Fruit fly (Drosophila melanogaster) whole organism, embryonic: ENCODE results near the gene Baldspot.
A peak's percentile ranks its signal among the peaks of the same experiment; 100 is the strongest.

Experiments used
- Aef1 ChIP-seq: fragments of 200-800 bp; sonication (Bioruptor generic); IDR thresholded peaks from 3 replicates; pipeline ENCODE4 v1.3.6; 2022; ENCODE audit warnings: missing biosample characterization, missing genetic modification characterization
- CG10979 ChIP-seq: fragments of 200-800 bp; sonication (Bioruptor generic); optimal IDR thresholded peaks from 2 replicates; lab custom pipeline; 2018; ENCODE audit warnings: missing biosample characterization, mild to moderate bottlenecking, missing genetic modification characterization, moderate library complexity
- CG11695 ChIP-seq: fragments of 200-800 bp; sonication (Bioruptor generic); IDR thresholded peaks from 3 replicates; pipeline ENCODE4 v1.3.6; 2022; ENCODE audit warnings: missing biosample characterization, missing genetic modification characterization
- CG1233 ChIP-seq: fragments of 200-800 bp; sonication (Bioruptor generic); optimal IDR thresholded peaks from 4 replicates; lab custom pipeline; 2018; ENCODE audit warnings: missing biosample characterization, mild to moderate bottlenecking, missing genetic modification characterization
- CG14441 ChIP-seq: fragments of 200-800 bp; sonication (Bioruptor generic); IDR thresholded peaks from 2 replicates; pipeline ENCODE4 v1.3.6; 2022; ENCODE audit warnings: missing biosample characterization, missing genetic modification characterization
- CG14965 ChIP-seq: fragments of 200-800 bp; sonication (Bioruptor generic); optimal IDR thresholded peaks from 2 replicates; lab custom pipeline; 2016; ENCODE audit warnings: missing biosample characterization, missing genetic modification characterization, borderline replicate concordance
- CG15514 ChIP-seq: fragments of 200-800 bp; sonication (Bioruptor generic); optimal IDR thresholded peaks from 3 replicates; lab custom pipeline; 2017; ENCODE audit warnings: missing biosample characterization, missing genetic modification characterization, mild to moderate bottlenecking, moderate library complexity, missing genetic modification reagents
- CG16779 ChIP-seq: fragments of 200-800 bp; sonication (Bioruptor generic); IDR thresholded peaks from 2 replicates; pipeline ENCODE4 v1.3.6; 2022; ENCODE audit warnings: missing biosample characterization, missing genetic modification characterization
- CG17361 ChIP-seq: fragments of 200-800 bp; sonication (Bioruptor generic); IDR thresholded peaks from 3 replicates; pipeline ENCODE4 v1.3.6; 2022; ENCODE audit warnings: missing biosample characterization, missing genetic modification characterization
- CG17385 ChIP-seq: fragments of 200-800 bp; sonication (Bioruptor generic); optimal IDR thresholded peaks from 3 replicates; lab custom pipeline; 2018; ENCODE audit warnings: missing biosample characterization, mild to moderate bottlenecking, missing genetic modification characterization
- CG18476 ChIP-seq: fragments of 200-800 bp; sonication (Bioruptor generic); optimal IDR thresholded peaks from 2 replicates; lab custom pipeline; 2016; ENCODE audit warnings: missing biosample characterization, mild to moderate bottlenecking, missing genetic modification characterization
- CG18599 ChIP-seq: fragments of 200-800 bp; sonication (Bioruptor generic); optimal IDR thresholded peaks from 3 replicates; lab custom pipeline; 2017; ENCODE audit warnings: missing biosample characterization, missing genetic modification characterization, mild to moderate bottlenecking, moderate library complexity, missing genetic modification reagents
- CG31365 ChIP-seq: fragments of 200-800 bp; sonication (Bioruptor generic); optimal IDR thresholded peaks from 2 replicates; lab custom pipeline; 2018; ENCODE audit warnings: missing biosample characterization, mild to moderate bottlenecking, missing genetic modification characterization
- CG6175 ChIP-seq: fragments of 200-800 bp; sonication (Bioruptor generic); IDR thresholded peaks from 3 replicates; pipeline ENCODE4 v1.3.6; 2022; ENCODE audit warnings: missing biosample characterization, missing genetic modification characterization
- CG7963 ChIP-seq: fragments of 200-800 bp; sonication (Bioruptor generic); IDR thresholded peaks from 3 replicates; pipeline ENCODE4 v1.3.6; 2022; ENCODE audit warnings: missing biosample characterization, missing genetic modification characterization; ENCODE audit not compliant: partially characterized antibody
- CG9727 ChIP-seq: fragments of 200-800 bp; sonication (Bioruptor generic); optimal IDR thresholded peaks from 3 replicates; lab custom pipeline; 2017; ENCODE audit warnings: missing biosample characterization, mild to moderate bottlenecking, missing genetic modification characterization
- CG9932 ChIP-seq: fragments of 200-800 bp; sonication (Bioruptor generic); IDR thresholded peaks from 2 replicates; pipeline ENCODE4 v1.3.6; 2022; ENCODE audit warnings: missing biosample characterization, missing genetic modification characterization
- E2f2 ChIP-seq: fragments of 200-800 bp; sonication (Bioruptor generic); IDR thresholded peaks from 2 replicates; pipeline ENCODE4 v1.3.6; 2022; ENCODE audit warnings: missing biosample characterization, missing genetic modification characterization
- HLH54F ChIP-seq: fragments of 200-800 bp; sonication (Bioruptor generic); optimal IDR thresholded peaks from 3 replicates; lab custom pipeline; 2016; ENCODE audit warnings: missing biosample characterization, missing genetic modification characterization
- Hmr ChIP-seq: fragments of 200-800 bp; sonication (Bioruptor generic); optimal IDR thresholded peaks from 3 replicates; lab custom pipeline; 2017; ENCODE audit warnings: mild to moderate bottlenecking, missing biosample characterization, missing genetic modification reagents, missing genetic modification characterization
- Jarid2 ChIP-seq: fragments of 200-800 bp; sonication (Bioruptor generic); optimal IDR thresholded peaks from 3 replicates; lab custom pipeline; 2017; ENCODE audit warnings: mild to moderate bottlenecking, missing biosample characterization, missing genetic modification reagents, missing genetic modification characterization
- Lpt ChIP-seq: fragments of >200 bp; optimal IDR thresholded peaks from 2 replicates; lab custom pipeline; 2018; ENCODE audit warnings: missing biosample characterization, missing genetic modification characterization
- Mad ChIP-seq: fragments of 200-800 bp; sonication (Bioruptor generic); optimal IDR thresholded peaks from 2 replicates; lab custom pipeline; 2016; ENCODE audit warnings: missing biosample characterization, missing genetic modification characterization
- Myb ChIP-seq: fragments of 200-800 bp; sonication (Bioruptor generic); optimal IDR thresholded peaks from 2 replicates; lab custom pipeline; 2016; ENCODE audit warnings: missing biosample characterization, missing genetic modification characterization
- NK7.1 ChIP-seq: fragments of 200-800 bp; sonication (Bioruptor generic); optimal IDR thresholded peaks from 3 replicates; lab custom pipeline; 2016; ENCODE audit warnings: missing biosample characterization, missing genetic modification characterization
- PHDP ChIP-seq: fragments of 200-800 bp; sonication (Bioruptor generic); optimal IDR thresholded peaks from 3 replicates; lab custom pipeline; 2018; ENCODE audit warnings: missing biosample characterization, mild to moderate bottlenecking, missing genetic modification characterization, moderate library complexity
- Rx ChIP-seq: fragments of 200-800 bp; sonication (Bioruptor generic); IDR thresholded peaks from 2 replicates; pipeline ENCODE4 v1.3.6; 2022; ENCODE audit warnings: missing biosample characterization, missing genetic modification characterization
- Spps ChIP-seq: fragments of 200-800 bp; sonication (Bioruptor generic); optimal IDR thresholded peaks from 2 replicates; lab custom pipeline; 2018; ENCODE audit warnings: missing biosample characterization, mild to moderate bottlenecking, missing genetic modification characterization
- Sry-δ ChIP-seq: fragments of 200-800 bp; sonication (Bioruptor generic); optimal IDR thresholded peaks from 2 replicates; lab custom pipeline; 2016; ENCODE audit warnings: missing biosample characterization, missing genetic modification characterization
- Taf1 ChIP-seq: fragments of 200-800 bp; sonication (Bioruptor generic); IDR thresholded peaks from 2 replicates; pipeline ENCODE4 v1.3.6; 2022; ENCODE audit warnings: missing biosample characterization, missing genetic modification characterization
- ab ChIP-seq: fragments of 200-800 bp; sonication (Bioruptor generic); optimal IDR thresholded peaks from 2 replicates; lab custom pipeline; 2016; ENCODE audit warnings: missing biosample characterization, missing genetic modification characterization
- ara ChIP-seq: fragments of 200-800 bp; sonication (Bioruptor generic); IDR thresholded peaks from 2 replicates; pipeline ENCODE4 v1.3.6; 2022; ENCODE audit warnings: missing biosample characterization, missing genetic modification characterization
- chm ChIP-seq: fragments of 200-800 bp; sonication (Bioruptor generic); IDR thresholded peaks from 2 replicates; pipeline ENCODE4 v1.3.6; 2022; ENCODE audit warnings: missing biosample characterization, missing genetic modification characterization
- crc ChIP-seq: fragments of 200-800 bp; sonication (Bioruptor generic); optimal IDR thresholded peaks from 2 replicates; lab custom pipeline; 2016; ENCODE audit warnings: missing biosample characterization, missing genetic modification characterization
- cwo ChIP-seq: fragments of 200-800 bp; sonication (Bioruptor generic); optimal IDR thresholded peaks from 3 replicates; lab custom pipeline; 2017; ENCODE audit warnings: missing biosample characterization, missing genetic modification characterization, mild to moderate bottlenecking, moderate library complexity, missing genetic modification reagents
- ems ChIP-seq: fragments of 200-800 bp; sonication (Bioruptor generic); optimal IDR thresholded peaks from 3 replicates; lab custom pipeline; 2016; ENCODE audit warnings: missing biosample characterization, missing genetic modification characterization
- grau ChIP-seq: fragments of 200-800 bp; optimal IDR thresholded peaks from 3 replicates; lab custom pipeline; 2019; ENCODE audit warnings: missing biosample characterization, mild to moderate bottlenecking, missing genetic modification characterization, moderate library complexity
- nau ChIP-seq: fragments of 200-800 bp; sonication (Bioruptor generic); optimal IDR thresholded peaks from 3 replicates; lab custom pipeline; 2017; ENCODE audit warnings: missing biosample characterization, mild to moderate bottlenecking, missing genetic modification characterization, missing genetic modification reagents
- nerfin-1 ChIP-seq: fragments of 200-800 bp; sonication (Bioruptor generic); optimal IDR thresholded peaks from 3 replicates; lab custom pipeline; 2019; ENCODE audit warnings: missing biosample characterization, mild to moderate bottlenecking, missing genetic modification characterization, moderate library complexity
- phol ChIP-seq: fragments of 200-800 bp; sonication (Bioruptor generic); optimal IDR thresholded peaks from 3 replicates; lab custom pipeline; 2018; ENCODE audit warnings: missing biosample characterization, mild to moderate bottlenecking, missing genetic modification characterization, moderate library complexity
- ro ChIP-seq: fragments of 200-800 bp; sonication (Bioruptor generic); IDR thresholded peaks from 2 replicates; pipeline ENCODE4 v1.3.6; 2022; ENCODE audit warnings: missing biosample characterization, missing genetic modification characterization
- scrt ChIP-seq: fragments of 200-800 bp; sonication (Bioruptor generic); optimal IDR thresholded peaks from 2 replicates; lab custom pipeline; 2018; ENCODE audit warnings: missing biosample characterization, mild to moderate bottlenecking, missing genetic modification characterization, moderate library complexity
- sens ChIP-seq: fragments of 200-800 bp; sonication (Bioruptor generic); peaks from one replicate; lab custom pipeline; 2016; ENCODE audit warnings: missing biosample characterization, missing genetic modification characterization
- shn ChIP-seq: fragments of 200-800 bp; sonication (Bioruptor generic); optimal IDR thresholded peaks from 3 replicates; lab custom pipeline; 2016; ENCODE audit warnings: missing biosample characterization, missing genetic modification characterization
- sim ChIP-seq: fragments of 200-800 bp; sonication (Bioruptor generic); IDR thresholded peaks from 2 replicates; pipeline ENCODE4 v1.3.6; 2022; ENCODE audit warnings: missing biosample characterization, missing genetic modification characterization
- sqz ChIP-seq: fragments of 200-800 bp; sonication (Bioruptor generic); optimal IDR thresholded peaks from 3 replicates; lab custom pipeline; 2018; ENCODE audit warnings: missing biosample characterization, mild to moderate bottlenecking, missing genetic modification characterization
- stwl ChIP-seq: fragments of 200-800 bp; sonication (Bioruptor generic); optimal IDR thresholded peaks from 3 replicates; lab custom pipeline; 2018; ENCODE audit warnings: missing biosample characterization, mild to moderate bottlenecking, missing genetic modification characterization, moderate library complexity
- tna ChIP-seq: fragments of 200-800 bp; sonication (Bioruptor generic); IDR thresholded peaks from 2 replicates; pipeline ENCODE4 v1.3.6; 2022; ENCODE audit warnings: missing biosample characterization, missing genetic modification characterization; ENCODE audit not compliant: partially characterized antibody
- vnd ChIP-seq: fragments of 200-800 bp; sonication (Bioruptor generic); IDR thresholded peaks from 3 replicates; pipeline ENCODE4 v1.3.6; 2022; ENCODE audit warnings: missing biosample characterization, missing genetic modification characterization; ENCODE audit not compliant: partially characterized antibody
- yki ChIP-seq: fragments of >200 bp; optimal IDR thresholded peaks from 3 replicates; lab custom pipeline; 2018
- zf30C ChIP-seq: fragments of 200-800 bp; sonication (Bioruptor generic); optimal IDR thresholded peaks from 3 replicates; lab custom pipeline; 2018; ENCODE audit warnings: missing biosample characterization, mild to moderate bottlenecking, missing genetic modification characterization

Gene Baldspot

DNA sequence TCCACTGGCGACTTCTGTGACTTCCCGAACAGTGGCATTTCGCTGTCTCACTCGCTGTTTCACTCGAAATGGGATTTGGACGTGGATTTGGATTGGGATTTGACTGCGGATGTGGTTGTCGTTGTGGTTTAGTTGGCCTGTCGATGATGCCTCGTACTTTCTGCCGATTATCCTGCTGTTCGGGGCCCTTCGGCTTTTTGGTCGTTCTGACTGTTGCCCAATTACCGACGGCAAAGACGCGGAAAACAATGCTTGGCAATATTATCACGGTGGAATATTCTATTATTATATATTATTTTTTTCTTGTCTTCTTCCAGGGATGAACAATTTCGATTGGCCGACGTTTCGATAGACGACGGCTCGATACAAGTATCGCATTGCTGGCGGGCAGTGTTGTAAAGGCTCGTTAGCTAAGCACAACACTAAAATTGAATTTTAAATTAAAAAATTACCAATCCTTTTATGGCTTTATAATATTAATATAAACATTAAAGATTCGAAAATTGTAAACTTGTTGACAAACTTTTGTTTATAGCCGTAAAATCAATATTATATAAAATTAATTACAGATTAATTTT, 46.2 kb downstream of the Baldspot start, which contains the start of gene Mo25 (continued):
- TF ChIP-seq Spps (tag; lab: Kevin White, UChicago) (no peak), ems (GFP tag; lab: Kevin White, UChicago) (peak; percentile 47), nerfin-1 (tag; lab: Kevin White, UChicago) (no peak), Aef1 (GFP tag; lab: Robert Waterston, UW) (no peak), CG16779 (GFP tag; lab: Robert Waterston, UW) (no peak), Myb (GFP tag; lab: Kevin White, UChicago) (peak; percentile 46), phol (peak; percentile 40), Lpt (GFP tag; lab: Kevin White, UChicago) (no peak), CG18599 (GFP tag; lab: Kevin White, UChicago) (peak; percentile 11), crc (GFP tag; lab: Kevin White, UChicago) (no peak), CG18476 (GFP tag; lab: Kevin White, UChicago) (peak; percentile 32), ab (GFP tag; lab: Kevin White, UChicago) (no peak), CG14965 (GFP tag; lab: Kevin White, UChicago) (no peak), Hmr (GFP tag; lab: Kevin White, UChicago) (peak; percentile 52), zf30C (GFP tag; lab: Kevin White, UChicago) (no peak), CG17361 (GFP tag; lab: Robert Waterston, UW) (peak; percentile 50; the same call in 2 of the 3 replicates), stwl (tag; lab: Kevin White, UChicago) (peak; percentile 96), grau (tag; lab: Kevin White, UChicago) (peak; percentile 50), nau (GFP tag; lab: Kevin White, UChicago) (no peak), E2f2 (GFP tag; lab: Robert Waterston, UW) (peak; percentile 86), cwo (GFP tag; lab: Kevin White, UChicago) (no peak), Jarid2 (GFP tag; lab: Kevin White, UChicago) (no peak), CG14441 (GFP tag; lab: Robert Waterston, UW) (no peak), CG7963 (GFP tag; lab: Robert Waterston, UW) (peak; percentile 60; the same call in 1 of the 3 replicates), CG9727 (GFP tag; lab: Kevin White, UChicago) (no peak), sqz (GFP tag; lab: Kevin White, UChicago) (peak; percentile 82), Rx (GFP tag; lab: Robert Waterston, UW) (no peak), CG31365 (tag; lab: Kevin White, UChicago) (no peak), CG15514 (GFP tag; lab: Kevin White, UChicago) (peak; percentile 65), Sry-δ (peak; percentile 59), sim (GFP tag; lab: Robert Waterston, UW) (no peak), shn (GFP tag; lab: Kevin White, UChicago) (no peak), HLH54F (GFP tag; lab: Kevin White, UChicago) (peak; percentile 13), CG17385 (peak; percentile 44), CG10979 (tag; lab: Kevin White, UChicago) (peak; percentile 19), ro (GFP tag; lab: Robert Waterston, UW) (no peak), CG11695 (no peak), vnd (peak; percentile 60; the same call in 2 of the 3 replicates), chm (GFP tag; lab: Robert Waterston, UW) (no peak), CG1233 (GFP tag; lab: Kevin White, UChicago) (no peak), PHDP (tag; lab: Kevin White, UChicago) (peak; percentile 35), yki (lab: Kevin White, UChicago) (no peak), sens (GFP tag; lab: Kevin White, UChicago) (peak; percentile 2), Mad (GFP tag; lab: Kevin White, UChicago) (no peak), CG6175 (no peak), tna (GFP tag; lab: Robert Waterston, UW) (peak; percentile 55), Taf1 (GFP tag; lab: Robert Waterston, UW) (no peak), ara (GFP tag; lab: Robert Waterston, UW) (no peak), NK7.1 (GFP tag; lab: Kevin White, UChicago) (no peak), scrt (GFP tag; lab: Kevin White, UChicago) (peak; percentile 14), CG9932 (peak; percentile 77)
